Worm (Caenorhabditis elegans) whole organism, L2 larva: Measurements from ENCODE around the gene EEED8.3.

Experiments used
- F13H6.1 ChIP-seq: sonication (generic microtip); optimal IDR thresholded peaks from 2 replicates; lab custom pipeline; 2016; ENCODE audit warnings: missing genetic modification characterization, missing compliant biosample characterization
- ZK546.5 ChIP-seq: sonication (generic microtip); optimal IDR thresholded peaks from 2 replicates; lab custom pipeline; 2017; ENCODE audit warnings: missing biosample characterization, missing genetic modification characterization
- aly-2 ChIP-seq: fragments of 150-350 bp; optimal IDR thresholded peaks from 2 replicates; lab custom pipeline; 2014; ENCODE audit warnings: missing biosample characterization, missing genetic modification characterization
- ama-1 ChIP-seq: fragments of 150-350 bp; optimal IDR thresholded peaks from 2 replicates; lab custom pipeline; 2018; ENCODE audit warnings: inconsistent platforms
- blmp-1 ChIP-seq: sonication (generic microtip); optimal IDR thresholded peaks from 2 replicates; lab custom pipeline; 2017; ENCODE audit warnings: missing genetic modification characterization, mild to moderate bottlenecking, missing compliant biosample characterization, antibody characterized with exemption, moderate library complexity; ENCODE audit not compliant: insufficient read depth
- egl-27 ChIP-seq: sonication (generic microtip); optimal IDR thresholded peaks from 3 replicates; lab custom pipeline; 2017; ENCODE audit warnings: missing biosample characterization, missing genetic modification reagents, missing genetic modification characterization
- lin-11 ChIP-seq: fragments of 150-350 bp; sonication (generic microtip); optimal IDR thresholded peaks from 2 replicates; lab custom pipeline; 2014; ENCODE audit warnings: missing biosample characterization, missing genetic modification characterization, inconsistent platforms, mixed read lengths
- lin-13 ChIP-seq: fragments of 150-350 bp; optimal IDR thresholded peaks from 2 replicates; lab custom pipeline; 2014; ENCODE audit warnings: missing biosample characterization, missing genetic modification reagents, missing genetic modification characterization
- lin-39 ChIP-seq: fragments of 150-350 bp; optimal IDR thresholded peaks from 2 replicates; lab custom pipeline; 2014; ENCODE audit warnings: missing biosample characterization, missing genetic modification reagents, missing genetic modification characterization
- unc-39 ChIP-seq: fragments of 150-350 bp; optimal IDR thresholded peaks from 2 replicates; lab custom pipeline; 2014; ENCODE audit warnings: missing biosample characterization, missing genetic modification characterization
- unc-55 ChIP-seq: fragments of 150-350 bp; sonication (generic microtip); optimal IDR thresholded peaks from 3 replicates; lab custom pipeline; 2014; ENCODE audit warnings: missing biosample characterization, missing genetic modification reagents, missing genetic modification characterization
- unc-62 ChIP-seq: fragments of 150-350 bp; optimal IDR thresholded peaks from 2 replicates; lab custom pipeline; 2014; ENCODE audit warnings: missing biosample characterization, missing genetic modification reagents, missing genetic modification characterization
- ztf-4 ChIP-seq: fragments of 150-350 bp; optimal IDR thresholded peaks from 2 replicates; lab custom pipeline; 2014; ENCODE audit warnings: missing biosample characterization, missing genetic modification characterization

DNA sequence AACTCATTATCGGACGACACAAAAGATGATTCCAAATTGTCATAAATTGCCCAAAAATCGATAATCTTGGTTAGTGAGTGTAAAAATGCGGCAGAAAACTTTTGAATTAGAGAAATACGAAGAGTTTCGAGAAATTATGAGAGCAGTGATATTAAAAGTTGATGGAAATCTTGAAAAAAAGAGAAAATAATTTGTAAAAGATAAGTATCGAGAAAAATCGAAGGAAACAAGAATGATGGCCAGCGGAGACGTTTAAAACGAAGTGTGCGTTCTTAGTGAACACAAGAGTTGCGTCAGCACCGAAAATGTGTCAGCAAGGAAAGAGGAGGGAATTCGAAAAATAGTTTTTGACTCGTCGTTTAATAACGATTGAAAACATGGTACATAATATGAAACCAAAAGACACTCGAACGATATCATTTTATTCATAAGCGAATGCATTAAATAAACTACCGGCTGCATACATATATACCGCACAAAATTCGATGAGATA, 24.2 kb upstream of the EEED8.3 start, which contains the start of gene ndx-6:
- TF ChIP-seq ama-1 (peak; percentile 62), lin-39 (tag; lab: Kevin White, UChicago) (no peak), ZK546.5 (no peak), lin-11 (peak; percentile 45), unc-55 (GFP tag; lab: Kevin White, UChicago) (peak; percentile 95), ztf-4 (tag; lab: Kevin White, UChicago) (peak; percentile 73), unc-62 (GFP tag; lab: Kevin White, UChicago) (no peak), aly-2 (no peak), F13H6.1 (tag; lab: Kevin White, UChicago) (peak; percentile 81), egl-27 (tag; lab: Kevin White, UChicago) (peak; percentile 36), unc-39 (no peak), lin-13 (GFP tag; lab: Kevin White, UChicago) (peak; percentile 83), blmp-1 (tag; lab: Kevin White, UChicago) (peak; percentile 56)
